Worm (Caenorhabditis elegans): ENCODE results near the gene pde-4.

DNA sequence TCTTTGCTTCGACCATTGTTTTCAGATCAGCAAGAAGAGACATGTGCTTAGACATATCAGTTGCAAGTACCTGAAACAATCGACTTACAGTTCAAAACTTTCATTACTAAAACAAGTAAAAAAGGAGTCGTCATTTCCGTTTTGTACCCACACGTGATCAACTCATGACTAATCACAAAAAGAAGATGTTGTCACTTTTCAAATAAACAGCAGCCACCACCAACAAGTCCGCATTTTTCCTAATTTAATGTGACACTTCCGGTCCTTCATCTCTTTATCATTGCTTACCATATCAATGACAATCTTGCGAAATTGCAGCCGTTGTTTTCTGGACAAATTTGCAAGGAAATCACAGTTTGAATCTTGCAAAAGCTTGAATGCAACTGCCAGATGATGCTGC is 22.4 kb downstream of the pde-4 start:
- TF ChIP-seq unc-62 (GFP tag; optimal IDR thresholded peaks at IDR 0.05) (no peak), hlh-26 (GFP tag; conservative IDR thresholded peaks at IDR 0.05) (no peak), nhr-90 (tag; optimal IDR thresholded peaks at IDR 0.05) (no peak), nhr-120 (GFP tag; IDR thresholded peaks at IDR 0.05) (no peak), ama-1 (optimal IDR thresholded peaks at IDR 0.05) (no peak), ama-1 (GFP tag; optimal IDR thresholded peaks at IDR 0.05) (no peak), ceh-91 (GFP tag; IDR thresholded peaks at IDR 0.05) (no peak), mel-28 (tag; optimal IDR thresholded peaks at IDR 0.05; ENCODE audit: borderline replicate concordance) (no peak), nfya-1 (tag; optimal IDR thresholded peaks at IDR 0.05; ENCODE audit: borderline replicate concordance, insufficient read depth) (no peak)

Data from whole organism, young adult.